Worm (Caenorhabditis elegans) whole organism, L4 larva: ENCODE measurements around the gene W07G1.1.

Experiments
- F37D6.2 ChIP-seq: sonication (generic microtip); optimal IDR thresholded peaks from 2 replicates; lab custom pipeline; 2016; ENCODE audit warnings: mild to moderate bottlenecking, missing genetic modification characterization, missing compliant biosample characterization
- arid-1 ChIP-seq: fragments of 200-800 bp; sonication (Bioruptor generic); conservative IDR thresholded peaks from 2 replicates; pipeline ENCODE4 v1.3.6; 2022; ENCODE audit warnings: missing genetic modification reagents, missing genetic modification characterization, missing compliant biosample characterization
- ceh-32 ChIP-seq: sonication (generic microtip); optimal IDR thresholded peaks from 2 replicates; lab custom pipeline; 2016; ENCODE audit warnings: mild to moderate bottlenecking, missing genetic modification characterization, missing compliant biosample characterization; ENCODE audit not compliant: poor library complexity
- ces-1 ChIP-seq: fragments of 150-350 bp; sonication (generic microtip); optimal IDR thresholded peaks from 4 replicates; lab custom pipeline; 2014; ENCODE audit warnings: missing biosample characterization, missing genetic modification reagents, missing genetic modification characterization
- lin-39 ChIP-seq: fragments of 150-350 bp; optimal IDR thresholded peaks from 2 replicates; lab custom pipeline; 2014; ENCODE audit warnings: missing biosample characterization, missing genetic modification reagents, missing genetic modification characterization
- lsy-2 ChIP-seq, 2 experiments: fragments of 150-350 bp in 1 of 2; sonication (generic microtip) in 1 of 2; optimal IDR thresholded peaks; 2 replicates each; lab custom pipeline; 2014 to 2017; ENCODE audit warnings: missing biosample characterization in 2 of 2, missing genetic modification characterization in 2 of 2
- nhr-11 ChIP-seq: fragments of 150-350 bp; optimal IDR thresholded peaks from 2 replicates; lab custom pipeline; 2014; ENCODE audit warnings: missing biosample characterization, missing genetic modification characterization
- pha-4 ChIP-seq, 2 experiments: fragments of 150-350 bp in 1 of 2; fragments of 200-800 bp in 1 of 2; sonication (Bioruptor generic) in 1 of 2; IDR thresholded peaks in 1 of 2; optimal IDR thresholded peaks in 1 of 2; 2 replicates each; pipeline versions ENCODE4 v1.3.6 to Lab custom; 2014 to 2022; ENCODE audit warnings: missing genetic modification characterization in 2 of 2, missing genetic modification reagents in 2 of 2, missing biosample characterization in 1 of 2, missing compliant biosample characterization in 1 of 2
- snpc-4 ChIP-seq: fragments of 150-350 bp; optimal IDR thresholded peaks from 2 replicates; lab custom pipeline; 2014; ENCODE audit warnings: missing biosample characterization, missing genetic modification characterization
- unc-39 ChIP-seq: sonication (generic microtip); optimal IDR thresholded peaks from 2 replicates; lab custom pipeline; 2017; ENCODE audit warnings: missing biosample characterization, missing genetic modification characterization
- unc-62 ChIP-seq, 3 experiments: fragments of 150-350 bp in 1 of 3; sonication (generic microtip); optimal IDR thresholded peaks in 2 of 3; peaks in 1 of 3; 1 replicate in 1 of 3; 2 replicates in 2 of 3; lab custom pipeline; 2014 to 2017; ENCODE audit warnings: missing biosample characterization in 3 of 3, missing genetic modification characterization in 3 of 3, missing genetic modification reagents in 3 of 3, missing genotype in 1 of 3

ce11 chrII:13931944-13932343 is 7.5 kb downstream of the W07G1.1 start, which contains the start of gene hot-3:
- TF ChIP-seq lsy-2 (tag; optimal IDR thresholded peaks at IDR 0.05; lab: Kevin White, UChicago) (no peak), snpc-4 (no peak), unc-62 (GFP tag; optimal IDR thresholded peaks at IDR 0.05 in 1 of 2; lab: Kevin White, UChicago) (no peak), unc-62 (tag; optimal IDR thresholded peaks at IDR 0.05; lab: Kevin White, UChicago) (no peak), ces-1 (GFP tag; lab: Kevin White, UChicago) (no peak), nhr-11 (tag; lab: Kevin White, UChicago) (no peak), lin-39 (tag; lab: Kevin White, UChicago) (no peak), pha-4 (GFP tag; IDR thresholded peaks at IDR 0.05; lab: Robert Waterston, UW) (no peak), pha-4 (tag; optimal IDR thresholded peaks at IDR 0.05; lab: Kevin White, UChicago) (no peak), unc-39 (no peak), F37D6.2 (no peak), arid-1 (GFP tag; lab: Robert Waterston, UW) (no peak), ceh-32 (tag; lab: Kevin White, UChicago) (no peak)
